Fruit fly (Drosophila melanogaster) S2 (cell line): Measurements from ENCODE around the gene CG14930.

Experiments
- CG8478 ChIP-seq: fragments of >200 bp; optimal IDR thresholded peaks from 2 replicates; lab custom pipeline; 2018
- CTCF ChIP-seq, 2 experiments: fragments of >200 bp; optimal IDR thresholded peaks; 2 replicates each; lab custom pipeline; 2018

dm6 chr2L:11521185-11521584 is at the start of gene CG14930:
- TF ChIP-seq CG8478 (lab: Kevin White, UChicago) (no peak), CTCF (optimal IDR thresholded peaks at IDR 0.05; lab: Kevin White, UChicago) (no peak)
